Worm (Caenorhabditis elegans): ENCODE data around the gene W06D12.6.

W06D12.6 gene

ce11 chrV:17723142-17723781, 17.3 kb downstream of the W06D12.6 start:
- TF ChIP-seq lin-13 (tag; optimal IDR thresholded peaks at IDR 0.05) (no peak), sem-2 (GFP tag; optimal IDR thresholded peaks at IDR 0.05) (no peak), elt-1 (tag; optimal IDR thresholded peaks at IDR 0.05; ENCODE audit: borderline replicate concordance, insufficient read depth) (no peak), flh-1 (GFP tag; optimal IDR thresholded peaks at IDR 0.05) (no peak), ceh-43 (GFP tag; optimal IDR thresholded peaks at IDR 0.05) (no peak), blmp-1 (tag; optimal IDR thresholded peaks at IDR 0.05) (no peak), hlh-1 (tag; optimal IDR thresholded peaks at IDR 0.05) (no peak), lin-32 (GFP tag; optimal IDR thresholded peaks at IDR 0.05) (no peak), mab-5 (tag; optimal IDR thresholded peaks at IDR 0.05) (no peak), unc-62 (GFP tag; optimal IDR thresholded peaks at IDR 0.05) (no peak)

ce11 chrV:17724704-17725103, 18.8 kb downstream of the W06D12.6 start, which contains the start of gene fat-5:
fat-5 (plus strand) TSS chrV:17725004.
- no peak for TF ChIP-seq nhr-2 (tag; optimal IDR thresholded peaks at IDR 0.05)
- TF ChIP-seq ceh-43 (GFP tag; optimal IDR thresholded peaks at IDR 0.05) = no peak
- TF ChIP-seq lin-32 (GFP tag; optimal IDR thresholded peaks at IDR 0.05) = no peak
- TF ChIP-seq bed-3 (GFP tag; optimal IDR thresholded peaks at IDR 0.05) = no peak
- no peak for TF ChIP-seq nhr-76 (tag; optimal IDR thresholded peaks at IDR 0.05)

- TF ChIP-seq ham-2 (GFP tag; optimal IDR thresholded peaks at IDR 0.05) (peak; percentile 48), flh-1 (GFP tag; optimal IDR thresholded peaks at IDR 0.05) (no peak), cnd-1 (tag; optimal IDR thresholded peaks at IDR 0.05) (no peak)
Observed at ce11 chrV:17728336-17728735, 22.4 kb downstream of the W06D12.6 start.

- TF ChIP-seq ceh-39 (tag; optimal IDR thresholded peaks at IDR 0.05) (no peak), drap-1 (GFP tag; optimal IDR thresholded peaks at IDR 0.05) (no peak), unc-62 (GFP tag; optimal IDR thresholded peaks at IDR 0.05) (peak; percentile 81), blmp-1 (tag; optimal IDR thresholded peaks at IDR 0.05) (no peak), hlh-1 (tag; optimal IDR thresholded peaks at IDR 0.05) (peak; percentile 81), mab-5 (tag; optimal IDR thresholded peaks at IDR 0.05) (no peak), tbx-8 (GFP tag; optimal IDR thresholded peaks at IDR 0.05) (no peak), ham-2 (GFP tag; optimal IDR thresholded peaks at IDR 0.05) (no peak), ceh-43 (GFP tag; optimal IDR thresholded peaks at IDR 0.05) (no peak), sptf-1 (tag; optimal IDR thresholded peaks at IDR 0.05) (no peak)
Observed at ce11 chrV:17728757-17729156, 22.8 kb downstream of the W06D12.6 start.

ce11 chrV:17732516-17732915, 26.6 kb downstream of the W06D12.6 start, which contains the start of gene twk-42:
twk-42 (minus strand) TSS chrV:17732616.
- TF ChIP-seq elt-1 (tag; optimal IDR thresholded peaks at IDR 0.05; ENCODE audit: borderline replicate concordance, insufficient read depth) (no peak), blmp-1 (tag; optimal IDR thresholded peaks at IDR 0.05) (no peak), ham-2 (GFP tag; optimal IDR thresholded peaks at IDR 0.05) (no peak), ceh-43 (GFP tag; optimal IDR thresholded peaks at IDR 0.05) (no peak), M03D4.4 (tag; optimal IDR thresholded peaks at IDR 0.05) (no peak), hlh-1 (tag; optimal IDR thresholded peaks at IDR 0.05) (peak; percentile 26)

- TF ChIP-seq mep-1 (tag; optimal IDR thresholded peaks at IDR 0.05) (no peak), blmp-1 (tag; optimal IDR thresholded peaks at IDR 0.05) (no peak), lin-32 (GFP tag; optimal IDR thresholded peaks at IDR 0.05) (no peak), unc-62 (GFP tag; optimal IDR thresholded peaks at IDR 0.05) (no peak), ceh-39 (tag; optimal IDR thresholded peaks at IDR 0.05) (no peak)
Observed at ce11 chrV:17739801-17740200, 33.9 kb downstream of the W06D12.6 start, which contains the start of gene cutl-4. cutl-4 (minus strand) TSS chrV:17739901.

- TF ChIP-seq ceh-83 (GFP tag; optimal IDR thresholded peaks at IDR 0.05) (peak; percentile 53), ham-2 (GFP tag; optimal IDR thresholded peaks at IDR 0.05) (no peak), nhr-76 (tag; optimal IDR thresholded peaks at IDR 0.05) (no peak)
Observed at ce11 chrV:17743802-17744201, 37.9 kb downstream of the W06D12.6 start.

ce11 chrV:17746959-17747358, 41.0 kb downstream of the W06D12.6 start, which contains the start of gene twk-36:
twk-36 (minus strand) TSS chrV:17747059.
- TF ChIP-seq nhr-2 (tag; optimal IDR thresholded peaks at IDR 0.05) = no peak
- no peak for TF ChIP-seq sptf-1 (tag; optimal IDR thresholded peaks at IDR 0.05)
- no peak for TF ChIP-seq nhr-76 (tag; optimal IDR thresholded peaks at IDR 0.05)
- no peak for TF ChIP-seq snpc-4 (tag; optimal IDR thresholded peaks at IDR 0.05)
- no peak for TF ChIP-seq elt-3 (tag; optimal IDR thresholded peaks at IDR 0.05)
- TF ChIP-seq lin-32 (GFP tag; optimal IDR thresholded peaks at IDR 0.05) = no peak
- no peak for TF ChIP-seq unc-62 (GFP tag; optimal IDR thresholded peaks at IDR 0.05)
- TF ChIP-seq cnd-1 (tag; optimal IDR thresholded peaks at IDR 0.05) = no peak
- no peak for TF ChIP-seq bed-3 (GFP tag; optimal IDR thresholded peaks at IDR 0.05)
- no peak for TF ChIP-seq tbx-8 (GFP tag; optimal IDR thresholded peaks at IDR 0.05)
- TF ChIP-seq nhr-28 (tag; optimal IDR thresholded peaks at IDR 0.05) = no peak
- TF ChIP-seq unc-120 (tag; optimal IDR thresholded peaks at IDR 0.05; ENCODE audit: poor library complexity, severe bottlenecking) = no peak
- no peak for TF ChIP-seq drap-1 (GFP tag; optimal IDR thresholded peaks at IDR 0.05)
- TF ChIP-seq lsy-2 (tag; optimal IDR thresholded peaks at IDR 0.05) = no peak

Data from whole organism, mixed stage, embryonic.